Fruit fly (Drosophila melanogaster) whole organism, embryonic: ENCODE measurements around the gene Sfp38D.

Experiments used
- Aef1 ChIP-seq: fragments of 200-800 bp; sonication (Bioruptor generic); IDR thresholded peaks from 3 replicates; pipeline ENCODE4 v1.3.6; 2022; ENCODE audit warnings: missing biosample characterization, missing genetic modification characterization
- Bdp1 ChIP-seq: fragments of 200-800 bp; sonication (Bioruptor generic); optimal IDR thresholded peaks from 3 replicates; lab custom pipeline; 2016; ENCODE audit warnings: missing biosample characterization, missing genetic modification characterization
- Blimp-1 ChIP-seq: fragments of 200-800 bp; sonication (Bioruptor generic); optimal IDR thresholded peaks from 3 replicates; lab custom pipeline; 2018; ENCODE audit warnings: missing biosample characterization, missing genetic modification characterization, mild to moderate bottlenecking, moderate library complexity, missing genetic modification reagents
- C15 ChIP-seq: fragments of 200-800 bp; sonication (Bioruptor generic); IDR thresholded peaks from 3 replicates; pipeline ENCODE4 v1.3.6; 2022; ENCODE audit warnings: missing biosample characterization, missing genetic modification characterization
- CG10209 ChIP-seq: fragments of 200-800 bp; sonication (Bioruptor generic); optimal IDR thresholded peaks from 3 replicates; lab custom pipeline; 2017; ENCODE audit warnings: missing biosample characterization, mild to moderate bottlenecking, missing genetic modification characterization, missing genetic modification reagents
- CG10979 ChIP-seq: fragments of 200-800 bp; sonication (Bioruptor generic); optimal IDR thresholded peaks from 2 replicates; lab custom pipeline; 2018; ENCODE audit warnings: missing biosample characterization, mild to moderate bottlenecking, missing genetic modification characterization, moderate library complexity
- CG11247 ChIP-seq: fragments of 200-800 bp; sonication (Bioruptor generic); IDR thresholded peaks from 2 replicates; pipeline ENCODE4 v1.3.6; 2022; ENCODE audit warnings: missing biosample characterization, missing genetic modification characterization
- CG11398 ChIP-seq: fragments of 200-800 bp; sonication (Bioruptor generic); optimal IDR thresholded peaks from 2 replicates; lab custom pipeline; 2016; ENCODE audit warnings: missing biosample characterization, missing genetic modification characterization
- CG1233 ChIP-seq: fragments of 200-800 bp; sonication (Bioruptor generic); optimal IDR thresholded peaks from 4 replicates; lab custom pipeline; 2018; ENCODE audit warnings: missing biosample characterization, mild to moderate bottlenecking, missing genetic modification characterization
- CG12942 ChIP-seq: fragments of 200-800 bp; sonication (Bioruptor generic); optimal IDR thresholded peaks from 3 replicates; lab custom pipeline; 2016; ENCODE audit warnings: missing biosample characterization, missing genetic modification characterization
- CG13287 ChIP-seq: fragments of 200-800 bp; sonication (Bioruptor generic); IDR thresholded peaks from 2 replicates; pipeline ENCODE4 v1.3.6; 2022; ENCODE audit warnings: missing biosample characterization, missing genetic modification characterization; ENCODE audit not compliant: partially characterized antibody
- CG14710 ChIP-seq: fragments of 200-800 bp; sonication (Bioruptor generic); optimal IDR thresholded peaks from 3 replicates; lab custom pipeline; 2019; ENCODE audit warnings: missing biosample characterization, mild to moderate bottlenecking, missing genetic modification characterization, moderate library complexity
- CG17568 ChIP-seq: fragments of 200-800 bp; sonication (Bioruptor generic); optimal IDR thresholded peaks from 2 replicates; lab custom pipeline; 2018; ENCODE audit warnings: missing biosample characterization, mild to moderate bottlenecking, missing genetic modification characterization, moderate library complexity
- CG3065 ChIP-seq: fragments of 200-800 bp; sonication (Bioruptor generic); optimal IDR thresholded peaks from 2 replicates; lab custom pipeline; 2016; ENCODE audit warnings: missing biosample characterization, missing genetic modification characterization
- CG3163 ChIP-seq: fragments of 200-800 bp; sonication (Bioruptor generic); optimal IDR thresholded peaks from 3 replicates; lab custom pipeline; 2016; ENCODE audit warnings: missing biosample characterization, missing genetic modification characterization
- CG3726 ChIP-seq: fragments of 200-800 bp; sonication (Bioruptor generic); IDR thresholded peaks from 3 replicates; pipeline ENCODE4, ENCODE4 v1.3.6; 2022; ENCODE audit warnings: missing biosample characterization, missing genetic modification characterization
- CG5953 ChIP-seq: fragments of 200-800 bp; sonication (Bioruptor generic); IDR thresholded peaks from 2 replicates; pipeline ENCODE4 v1.3.6; 2022; ENCODE audit warnings: missing biosample characterization, missing genetic modification characterization
- CG6272 ChIP-seq: fragments of 200-800 bp; sonication (Bioruptor generic); IDR thresholded peaks from 2 replicates; pipeline ENCODE4 v1.3.6; 2022; ENCODE audit warnings: missing biosample characterization, missing genetic modification characterization
- CG6813 ChIP-seq: fragments of 200-800 bp; sonication (Bioruptor generic); optimal IDR thresholded peaks from 2 replicates; lab custom pipeline; 2017; ENCODE audit warnings: missing biosample characterization, missing genetic modification characterization, mild to moderate bottlenecking, moderate library complexity, missing genetic modification reagents
- CG7357 ChIP-seq: fragments of 200-800 bp; sonication (Bioruptor generic); IDR thresholded peaks from 3 replicates; pipeline ENCODE4 v1.3.6; 2022; ENCODE audit warnings: missing biosample characterization, missing genetic modification characterization
- CG7372 ChIP-seq: fragments of 200-800 bp; sonication (Bioruptor generic); IDR thresholded peaks from 2 replicates; pipeline ENCODE4 v1.3.6; 2022; ENCODE audit warnings: missing biosample characterization, missing genetic modification characterization
- CG8944 ChIP-seq: fragments of 200-800 bp; sonication (Bioruptor generic); optimal IDR thresholded peaks from 3 replicates; lab custom pipeline; 2016; ENCODE audit warnings: missing biosample characterization, missing genetic modification characterization
- Gsc ChIP-seq: fragments of 200-800 bp; sonication (Bioruptor generic); IDR thresholded peaks from 2 replicates; pipeline ENCODE4 v1.3.6; 2022; ENCODE audit warnings: missing biosample characterization, missing genetic modification characterization
- HLHmδ ChIP-seq: fragments of 200-800 bp; sonication (Bioruptor generic); optimal IDR thresholded peaks from 2 replicates; lab custom pipeline; 2018; ENCODE audit warnings: missing biosample characterization, mild to moderate bottlenecking, missing genetic modification characterization, moderate library complexity
- Hey ChIP-seq: fragments of 200-800 bp; sonication (Bioruptor generic); optimal IDR thresholded peaks from 3 replicates; lab custom pipeline; 2018; ENCODE audit warnings: missing biosample characterization, mild to moderate bottlenecking, missing genetic modification characterization
- Lpt ChIP-seq: fragments of >200 bp; optimal IDR thresholded peaks from 2 replicates; lab custom pipeline; 2018; ENCODE audit warnings: missing biosample characterization, missing genetic modification characterization
- Mad ChIP-seq: fragments of 200-800 bp; sonication (Bioruptor generic); optimal IDR thresholded peaks from 2 replicates; lab custom pipeline; 2016; ENCODE audit warnings: missing biosample characterization, missing genetic modification characterization
- Mes4 ChIP-seq: fragments of 200-800 bp; sonication (Bioruptor generic); optimal IDR thresholded peaks from 2 replicates; lab custom pipeline; 2016; ENCODE audit warnings: missing biosample characterization, missing genetic modification characterization
- Pdp1 ChIP-seq, 2 experiments: fragments of 200-800 bp; sonication (Bioruptor generic); optimal IDR thresholded peaks; 3 replicates each; lab custom pipeline; 2016; ENCODE audit warnings: missing biosample characterization in 2 of 2, missing genetic modification characterization in 2 of 2, mild to moderate bottlenecking in 1 of 2, moderate library complexity in 1 of 2
- Rfx ChIP-seq: fragments of 200-800 bp; sonication (Bioruptor generic); IDR thresholded peaks from 2 replicates; pipeline ENCODE4 v1.3.6; 2022; ENCODE audit warnings: missing biosample characterization, missing genetic modification characterization
- Sin3A ChIP-seq: fragments of >200 bp; optimal IDR thresholded peaks from 2 replicates; lab custom pipeline; 2018
- TFAM ChIP-seq: fragments of 200-800 bp; sonication (Bioruptor generic); optimal IDR thresholded peaks from 2 replicates; lab custom pipeline; 2017; ENCODE audit warnings: missing biosample characterization, missing genetic modification characterization, inconsistent platforms
- ara ChIP-seq: fragments of 200-800 bp; sonication (Bioruptor generic); IDR thresholded peaks from 2 replicates; pipeline ENCODE4 v1.3.6; 2022; ENCODE audit warnings: missing biosample characterization, missing genetic modification characterization
- bsh ChIP-seq, 2 experiments: fragments of 200-800 bp; sonication (Bioruptor generic); optimal IDR thresholded peaks; 2 replicates each; lab custom pipeline; 2017 to 2018; ENCODE audit warnings: mild to moderate bottlenecking in 2 of 2, missing biosample characterization in 2 of 2, missing genetic modification characterization in 2 of 2, moderate library complexity in 1 of 2
- chif ChIP-seq, 2 experiments: fragments of 200-800 bp; sonication (Bioruptor generic); optimal IDR thresholded peaks; 3 replicates each; lab custom pipeline; 2016; ENCODE audit warnings: missing biosample characterization in 2 of 2, missing genetic modification characterization in 2 of 2
- crol ChIP-seq: fragments of 200-800 bp; sonication (Bioruptor generic); IDR thresholded peaks from 2 replicates; pipeline ENCODE4 v1.3.6; 2022; ENCODE audit warnings: missing biosample characterization, missing genetic modification characterization
- disco-r ChIP-seq: fragments of 200-800 bp; sonication (Bioruptor generic); optimal IDR thresholded peaks from 2 replicates; lab custom pipeline; 2016; ENCODE audit warnings: missing biosample characterization, missing genetic modification characterization
- gcm ChIP-seq: fragments of 200-800 bp; sonication (Bioruptor generic); optimal IDR thresholded peaks from 2 replicates; lab custom pipeline; 2019; ENCODE audit warnings: missing biosample characterization, mild to moderate bottlenecking, missing genetic modification characterization, moderate library complexity
- gro ChIP-seq: fragments of 200-800 bp; sonication (Bioruptor generic); optimal IDR thresholded peaks from 2 replicates; lab custom pipeline; 2016; ENCODE audit warnings: missing biosample characterization, missing genetic modification characterization
- insv ChIP-seq, 2 experiments: fragments of 200-800 bp; sonication (Bioruptor generic); optimal IDR thresholded peaks; 3 replicates each; lab custom pipeline; 2016 to 2018; ENCODE audit warnings: missing biosample characterization in 2 of 2, missing genetic modification characterization in 2 of 2
- knrl ChIP-seq: fragments of 200-800 bp; sonication (Bioruptor generic); IDR thresholded peaks from 3 replicates; pipeline ENCODE4 v1.3.6; 2022; ENCODE audit warnings: missing biosample characterization, missing genetic modification characterization; ENCODE audit not compliant: partially characterized antibody
- lov ChIP-seq, 2 experiments: fragments of 200-800 bp in 1 of 2; fragments of >200 bp in 1 of 2; sonication (Bioruptor generic) in 1 of 2; IDR thresholded peaks in 1 of 2; optimal IDR thresholded peaks in 1 of 2; 2 replicates in 1 of 2; 3 replicates in 1 of 2; pipeline versions ENCODE4 v1.3.6 to Lab custom; 2017 to 2022; ENCODE audit warnings: missing biosample characterization in 1 of 2, missing genetic modification characterization in 1 of 2
- ranshi ChIP-seq: fragments of 200-800 bp; sonication (Bioruptor generic); IDR thresholded peaks from 2 replicates; pipeline ENCODE4 v1.3.6; 2022; ENCODE audit warnings: missing biosample characterization, missing genetic modification characterization
- sens-2 ChIP-seq: fragments of 200-800 bp; sonication (Bioruptor generic); IDR thresholded peaks from 2 replicates; pipeline ENCODE4 v1.3.6; 2022; ENCODE audit warnings: missing biosample characterization, missing genetic modification characterization
- shn ChIP-seq: fragments of 200-800 bp; sonication (Bioruptor generic); optimal IDR thresholded peaks from 3 replicates; lab custom pipeline; 2016; ENCODE audit warnings: missing biosample characterization, missing genetic modification characterization
- so ChIP-seq: fragments of 200-800 bp; sonication (Bioruptor generic); IDR thresholded peaks from 3 replicates; pipeline ENCODE4 v1.3.6; 2022; ENCODE audit warnings: missing biosample characterization, missing genetic modification characterization
- sob ChIP-seq: fragments of 200-800 bp; sonication (Bioruptor generic); IDR thresholded peaks from 2 replicates; pipeline ENCODE4 v1.3.6; 2022; ENCODE audit warnings: missing biosample characterization, missing genetic modification characterization
- tap ChIP-seq: fragments of 200-800 bp; optimal IDR thresholded peaks from 3 replicates; lab custom pipeline; 2019; ENCODE audit warnings: missing biosample characterization, mild to moderate bottlenecking, missing genetic modification characterization, moderate library complexity
- tgo ChIP-seq: fragments of 200-800 bp; sonication (Bioruptor generic); IDR thresholded peaks from 3 replicates; pipeline ENCODE4 v1.3.6; 2022; ENCODE audit warnings: missing biosample characterization, missing genetic modification characterization
- trem ChIP-seq: fragments of 200-800 bp; optimal IDR thresholded peaks from 3 replicates; lab custom pipeline; 2019; ENCODE audit warnings: missing biosample characterization, mild to moderate bottlenecking, missing genetic modification characterization, moderate library complexity
- tup ChIP-seq: fragments of 200-800 bp; sonication (Bioruptor generic); optimal IDR thresholded peaks from 2 replicates; lab custom pipeline; 2016; ENCODE audit warnings: missing biosample characterization, mild to moderate bottlenecking, missing genetic modification characterization, moderate library complexity
- wdn ChIP-seq: fragments of 200-800 bp; sonication (Bioruptor generic); IDR thresholded peaks from 2 replicates; pipeline ENCODE4 v1.3.6; 2022; ENCODE audit warnings: missing biosample characterization, missing genetic modification characterization
- z ChIP-seq: fragments of 200-800 bp; sonication (Bioruptor generic); IDR thresholded peaks from 3 replicates; pipeline ENCODE4 v1.3.6; 2022; ENCODE audit warnings: missing biosample characterization, missing genetic modification characterization

Sfp38D gene

dm6 chr2L:20649891-20650290 lies 9.2 kb downstream of the Sfp38D start, which contains the start of gene CG2611 (continued):
- TF ChIP-seq CG6272 (GFP tag; lab: Robert Waterston, UW) (no peak), bsh (GFP tag; optimal IDR thresholded peaks at IDR 0.05; lab: Kevin White, UChicago) (peak in 1 of 2 experiments; percentile 46), HLHmδ (GFP tag; lab: Kevin White, UChicago) (no peak), CG6813 (GFP tag; lab: Kevin White, UChicago) (no peak), CG17568 (GFP tag; lab: Kevin White, UChicago) (no peak), Rfx (GFP tag; lab: Robert Waterston, UW) (peak; percentile 72), wdn (GFP tag; lab: Robert Waterston, UW) (no peak), CG3065 (GFP tag; lab: Kevin White, UChicago) (no peak), trem (peak; percentile 99), tgo (GFP tag; lab: Robert Waterston, UW) (peak; percentile 42; the same call in 1 of the 3 replicates), Blimp-1 (no peak), Bdp1 (GFP tag; lab: Kevin White, UChicago) (peak; percentile 45), sens-2 (0 out of 2 replicates have a peak, but pooled peaks have one; percentile 23), CG3726 (no peak), Hey (no peak), TFAM (GFP tag; lab: Kevin White, UChicago) (no peak), lov (optimal IDR thresholded peaks at IDR 0.05; lab: Kevin White, UChicago) (no peak), lov (GFP tag; IDR thresholded peaks at IDR 0.05; lab: Robert Waterston, UW) (no peak), Mad (GFP tag; lab: Kevin White, UChicago) (peak; percentile 34), CG7372 (GFP tag; lab: Robert Waterston, UW) (no peak), CG7357 (GFP tag; lab: Robert Waterston, UW) (no peak), insv (GFP tag; optimal IDR thresholded peaks at IDR 0.05; lab: Kevin White, UChicago) (no peak), CG13287 (no peak), CG12942 (peak; percentile 50), Sin3A (peak; percentile 26), Lpt (GFP tag; lab: Kevin White, UChicago) (no peak), crol (no peak), disco-r (GFP tag; lab: Kevin White, UChicago) (no peak), CG11398 (GFP tag; lab: Kevin White, UChicago) (no peak), ara (GFP tag; lab: Robert Waterston, UW) (no peak), CG1233 (peak; percentile 40), CG14710 (tag; lab: Kevin White, UChicago) (peak; percentile 31), ranshi (GFP tag; lab: Robert Waterston, UW) (no peak), tup (peak; percentile 19), so (GFP tag; lab: Robert Waterston, UW) (no peak), Gsc (GFP tag; lab: Robert Waterston, UW) (no peak), gcm (GFP tag; lab: Kevin White, UChicago) (no peak)

dm6 chr2L:20656110-20656509 lies 15.4 kb downstream of the Sfp38D start, which contains the start of the genes brun and CG2614:
TSS of gene brun (minus strand) at chr2L:20656178.
TSS of gene CG2614 (plus strand) at chr2L:20656426.
- TF ChIP-seq Pdp1 (GFP tag; optimal IDR thresholded peaks at IDR 0.05; lab: Kevin White, UChicago) (peak in 1 of 2 experiments; percentile 81), knrl (GFP tag; lab: Robert Waterston, UW) (peak; percentile 94), Mes4 (GFP tag; lab: Kevin White, UChicago) (peak; percentile 54), CG3163 (GFP tag; lab: Kevin White, UChicago) (peak; percentile 24), z (GFP tag; lab: Robert Waterston, UW) (no peak), Mad (GFP tag; lab: Kevin White, UChicago) (peak; percentile 84), CG10979 (tag; lab: Kevin White, UChicago) (peak; percentile 44), sob (GFP tag; lab: Robert Waterston, UW) (peak; percentile 85), tap (tag; lab: Kevin White, UChicago) (no peak), CG5953 (GFP tag; lab: Robert Waterston, UW) (0 out of 2 replicates have a peak, but pooled peaks have one; percentile 29), chif (GFP tag; optimal IDR thresholded peaks at IDR 0.05; lab: Kevin White, UChicago) (peak; percentile 23 to 72), Hey (no peak), shn (GFP tag; lab: Kevin White, UChicago) (peak; percentile 59), Aef1 (GFP tag; lab: Robert Waterston, UW) (peak; percentile 80), gro (GFP tag; lab: Kevin White, UChicago) (no peak), CG10209 (GFP tag; lab: Kevin White, UChicago) (no peak), C15 (GFP tag; lab: Robert Waterston, UW) (0 out of 3 replicates have a peak, but pooled peaks have one; percentile 52), CG11247 (GFP tag; lab: Robert Waterston, UW) (peak; percentile 71), CG8944 (peak; percentile 66)
